Fruit fly (Drosophila melanogaster) whole organism, embryonic: ENCODE data around the gene Arl6IP1.
A peak's percentile ranks its signal among the peaks of the same experiment; 100 is the strongest.

Source experiments
- Bdp1 ChIP-seq: fragments of 200-800 bp; sonication (Bioruptor generic); optimal IDR thresholded peaks from 3 replicates; lab custom pipeline; 2016; ENCODE audit warnings: missing biosample characterization, missing genetic modification characterization
- C15 ChIP-seq: fragments of 200-800 bp; sonication (Bioruptor generic); IDR thresholded peaks from 3 replicates; pipeline ENCODE4 v1.3.6; 2022; ENCODE audit warnings: missing biosample characterization, missing genetic modification characterization
- CG10274 ChIP-seq: fragments of 200-800 bp; sonication (Bioruptor generic); optimal IDR thresholded peaks from 3 replicates; lab custom pipeline; 2017; ENCODE audit warnings: missing biosample characterization, mild to moderate bottlenecking, missing genetic modification characterization
- CG12155 ChIP-seq: fragments of 200-800 bp; sonication (Bioruptor generic); optimal IDR thresholded peaks from 3 replicates; lab custom pipeline; 2016; ENCODE audit warnings: missing biosample characterization, missing genetic modification characterization
- CG12769 ChIP-seq: fragments of 200-800 bp; sonication (Bioruptor generic); optimal IDR thresholded peaks from 2 replicates; lab custom pipeline; 2019; ENCODE audit warnings: missing biosample characterization, mild to moderate bottlenecking, missing genetic modification characterization, moderate library complexity
- CG13296 ChIP-seq: fragments of 200-800 bp; sonication (Bioruptor generic); optimal IDR thresholded peaks from 3 replicates; lab custom pipeline; 2018; ENCODE audit warnings: missing biosample characterization, mild to moderate bottlenecking, missing genetic modification characterization
- CG13775 ChIP-seq: fragments of 200-800 bp; sonication (Bioruptor generic); optimal IDR thresholded peaks from 3 replicates; lab custom pipeline; 2017; ENCODE audit warnings: missing biosample characterization, mild to moderate bottlenecking, missing genetic modification characterization
- CG16813 ChIP-seq: fragments of 200-800 bp; sonication (Bioruptor generic); IDR thresholded peaks from 3 replicates; pipeline ENCODE4 v1.3.6; 2022; ENCODE audit warnings: missing biosample characterization, missing genetic modification characterization; ENCODE audit not compliant: partially characterized antibody
- CG2889 ChIP-seq: fragments of 200-800 bp; sonication (Bioruptor generic); IDR thresholded peaks from 3 replicates; pipeline ENCODE4 v1.3.6; 2022; ENCODE audit warnings: missing biosample characterization, missing genetic modification characterization
- CG30020 ChIP-seq: fragments of 200-800 bp; optimal IDR thresholded peaks from 2 replicates; lab custom pipeline; 2019; ENCODE audit warnings: missing biosample characterization, mild to moderate bottlenecking, missing genetic modification characterization, moderate library complexity
- CG32772 ChIP-seq: fragments of 200-800 bp; sonication (Bioruptor generic); IDR thresholded peaks from 2 replicates; pipeline ENCODE4 v1.3.6; 2022; ENCODE audit warnings: missing biosample characterization, missing genetic modification characterization
- CG6654 ChIP-seq: fragments of 200-800 bp; sonication (Bioruptor generic); optimal IDR thresholded peaks from 2 replicates; lab custom pipeline; 2017; ENCODE audit warnings: missing biosample characterization, mild to moderate bottlenecking, missing genetic modification characterization
- CG7786 ChIP-seq: fragments of 200-800 bp; sonication (Bioruptor generic); optimal IDR thresholded peaks from 2 replicates; lab custom pipeline; 2016; ENCODE audit warnings: missing biosample characterization, missing genetic modification characterization
- CG8765 ChIP-seq: fragments of 200-800 bp; sonication (Bioruptor generic); IDR thresholded peaks from 2 replicates; pipeline ENCODE4 v1.3.6; 2022; ENCODE audit warnings: missing biosample characterization, missing genetic modification characterization
- CG9797 ChIP-seq: fragments of 200-800 bp; sonication (Bioruptor generic); optimal IDR thresholded peaks from 3 replicates; lab custom pipeline; 2018; ENCODE audit warnings: missing biosample characterization, mild to moderate bottlenecking, missing genetic modification characterization
- CoRest ChIP-seq: fragments of 200-800 bp; sonication (Bioruptor generic); optimal IDR thresholded peaks from 3 replicates; lab custom pipeline; 2018; ENCODE audit warnings: missing biosample characterization, mild to moderate bottlenecking, missing genetic modification characterization, moderate library complexity
- Doc3 ChIP-seq: fragments of 200-800 bp; sonication (Bioruptor generic); IDR thresholded peaks from 3 replicates; pipeline ENCODE4 v1.3.6; 2022; ENCODE audit warnings: missing biosample characterization, missing genetic modification characterization; ENCODE audit not compliant: partially characterized antibody
- E2f1 ChIP-seq: fragments of 200-800 bp; sonication (Bioruptor generic); IDR thresholded peaks from 2 replicates; pipeline ENCODE4 v1.3.6; 2022; ENCODE audit warnings: missing biosample characterization, missing genetic modification characterization
- Gug ChIP-seq: fragments of 200-800 bp; sonication (Bioruptor generic); IDR thresholded peaks from 4 replicates; pipeline ENCODE4 v1.3.6; 2022; ENCODE audit warnings: missing biosample characterization, missing genetic modification characterization
- H2.0 ChIP-seq: fragments of 200-800 bp; sonication (Bioruptor generic); IDR thresholded peaks from 2 replicates; pipeline ENCODE4 v1.3.6; 2022; ENCODE audit warnings: missing biosample characterization, missing genetic modification characterization
- Hmx ChIP-seq: fragments of 200-800 bp; sonication (Bioruptor generic); optimal IDR thresholded peaks from 2 replicates; lab custom pipeline; 2016; ENCODE audit warnings: missing biosample characterization, missing genetic modification characterization
- Hr3 ChIP-seq: fragments of 200-800 bp; sonication (Bioruptor generic); optimal IDR thresholded peaks from 3 replicates; lab custom pipeline; 2016; ENCODE audit warnings: missing biosample characterization, missing genetic modification characterization
- Lim3 ChIP-seq: fragments of 200-800 bp; sonication (Bioruptor generic); IDR thresholded peaks from 2 replicates; pipeline ENCODE4 v1.3.6; 2022; ENCODE audit warnings: missing biosample characterization, missing genetic modification characterization
- Max ChIP-seq: fragments of 200-800 bp; sonication (Bioruptor generic); optimal IDR thresholded peaks from 2 replicates; lab custom pipeline; 2016; ENCODE audit warnings: missing biosample characterization, mild to moderate bottlenecking, missing genetic modification characterization
- NK7.1 ChIP-seq: fragments of 200-800 bp; sonication (Bioruptor generic); optimal IDR thresholded peaks from 3 replicates; lab custom pipeline; 2016; ENCODE audit warnings: missing biosample characterization, missing genetic modification characterization
- Nf-YB ChIP-seq: fragments of 200-800 bp; sonication (Bioruptor generic); optimal IDR thresholded peaks from 3 replicates; lab custom pipeline; 2019; ENCODE audit warnings: missing biosample characterization, mild to moderate bottlenecking, missing genetic modification characterization, moderate library complexity
- Rfx ChIP-seq: fragments of 200-800 bp; sonication (Bioruptor generic); IDR thresholded peaks from 2 replicates; pipeline ENCODE4 v1.3.6; 2022; ENCODE audit warnings: missing biosample characterization, missing genetic modification characterization
- Sin3A ChIP-seq: fragments of >200 bp; optimal IDR thresholded peaks from 2 replicates; lab custom pipeline; 2018
- Tbp ChIP-seq: fragments of >200 bp; optimal IDR thresholded peaks from 2 replicates; lab custom pipeline; 2018; ENCODE audit warnings: missing biosample characterization, missing genetic modification characterization
- Xrp1 ChIP-seq: fragments of 200-800 bp; sonication (Bioruptor generic); IDR thresholded peaks from 2 replicates; pipeline ENCODE4 v1.3.6; 2022; ENCODE audit warnings: missing biosample characterization, missing genetic modification characterization
- bigmax ChIP-seq: fragments of 200-800 bp; sonication (Bioruptor generic); optimal IDR thresholded peaks from 2 replicates; lab custom pipeline; 2018; ENCODE audit warnings: missing biosample characterization, mild to moderate bottlenecking, missing genetic modification characterization
- br ChIP-seq: fragments of >200 bp; optimal IDR thresholded peaks from 2 replicates; lab custom pipeline; 2017
- chif ChIP-seq, 2 experiments: fragments of 200-800 bp; sonication (Bioruptor generic); optimal IDR thresholded peaks; 3 replicates each; lab custom pipeline; 2016; ENCODE audit warnings: missing biosample characterization in 2 of 2, missing genetic modification characterization in 2 of 2
- chn ChIP-seq: fragments of 200-800 bp; sonication (Bioruptor generic); optimal IDR thresholded peaks from 2 replicates; lab custom pipeline; 2016; ENCODE audit warnings: missing biosample characterization, missing genetic modification characterization
- fd96Cb ChIP-seq: fragments of 200-800 bp; sonication (Bioruptor generic); optimal IDR thresholded peaks from 2 replicates; lab custom pipeline; 2018; ENCODE audit warnings: missing biosample characterization, mild to moderate bottlenecking, missing genetic modification characterization, moderate library complexity
- gcm2 ChIP-seq: fragments of 200-800 bp; sonication (Bioruptor generic); optimal IDR thresholded peaks from 2 replicates; lab custom pipeline; 2016; ENCODE audit warnings: missing biosample characterization, missing genetic modification characterization
- gem ChIP-seq: fragments of 200-800 bp; sonication (Bioruptor generic); optimal IDR thresholded peaks from 2 replicates; lab custom pipeline; 2019; ENCODE audit warnings: missing biosample characterization, mild to moderate bottlenecking, missing genetic modification characterization, moderate library complexity
- grn ChIP-seq: fragments of 200-800 bp; sonication (Bioruptor generic); optimal IDR thresholded peaks from 3 replicates; lab custom pipeline; 2017; ENCODE audit warnings: missing biosample characterization, missing genetic modification characterization
- ham ChIP-seq: fragments of 200-800 bp; sonication (Bioruptor generic); IDR thresholded peaks from 2 replicates; pipeline ENCODE4 v1.3.6; 2022; ENCODE audit warnings: missing biosample characterization, missing genetic modification characterization
- hkb ChIP-seq, 2 experiments: fragments of 200-800 bp in 1 of 2; fragments of >200 bp in 1 of 2; sonication (Bioruptor generic) in 1 of 2; IDR thresholded peaks in 1 of 2; optimal IDR thresholded peaks in 1 of 2; 2 replicates each; pipeline versions ENCODE4 v1.3.6 to Lab custom; 2017 to 2022; ENCODE audit warnings: missing biosample characterization in 1 of 2, missing genetic modification characterization in 1 of 2
- klu ChIP-seq: fragments of 200-800 bp; sonication (Bioruptor generic); IDR thresholded peaks from 2 replicates; pipeline ENCODE4 v1.3.6; 2022; ENCODE audit warnings: missing biosample characterization, missing genetic modification characterization
- nerfin-1 ChIP-seq: fragments of 200-800 bp; sonication (Bioruptor generic); optimal IDR thresholded peaks from 3 replicates; lab custom pipeline; 2019; ENCODE audit warnings: missing biosample characterization, mild to moderate bottlenecking, missing genetic modification characterization, moderate library complexity
- nmo ChIP-seq: fragments of 200-800 bp; sonication (Bioruptor generic); optimal IDR thresholded peaks from 2 replicates; lab custom pipeline; 2018; ENCODE audit warnings: missing biosample characterization, mild to moderate bottlenecking, missing genetic modification characterization, moderate library complexity
- rib ChIP-seq: fragments of 200-800 bp; sonication (Bioruptor generic); IDR thresholded peaks from 2 replicates; pipeline ENCODE4 v1.3.6; 2022; ENCODE audit warnings: missing biosample characterization, missing genetic modification characterization
- sens ChIP-seq: fragments of 200-800 bp; sonication (Bioruptor generic); peaks from one replicate; lab custom pipeline; 2016; ENCODE audit warnings: missing biosample characterization, missing genetic modification characterization
- seq ChIP-seq: fragments of 200-800 bp; sonication (Bioruptor generic); IDR thresholded peaks from 2 replicates; pipeline ENCODE4 v1.3.6; 2022; ENCODE audit warnings: missing biosample characterization, missing genetic modification characterization
- sisA ChIP-seq: fragments of 200-800 bp; sonication (Bioruptor generic); IDR thresholded peaks from 2 replicates; pipeline ENCODE4 v1.3.6; 2022; ENCODE audit warnings: missing biosample characterization, missing genetic modification characterization
- sna ChIP-seq: fragments of 200-800 bp; sonication (Bioruptor generic); IDR thresholded peaks from 2 replicates; pipeline ENCODE4 v1.3.6; 2022; ENCODE audit warnings: missing biosample characterization, missing genetic modification characterization; ENCODE audit not compliant: partially characterized antibody
- vvl ChIP-seq: fragments of 200-800 bp; sonication (Bioruptor generic); IDR thresholded peaks from 2 replicates; pipeline ENCODE4 v1.3.6; 2022; ENCODE audit warnings: missing biosample characterization, missing genetic modification characterization

Gene Arl6IP1

DNA sequence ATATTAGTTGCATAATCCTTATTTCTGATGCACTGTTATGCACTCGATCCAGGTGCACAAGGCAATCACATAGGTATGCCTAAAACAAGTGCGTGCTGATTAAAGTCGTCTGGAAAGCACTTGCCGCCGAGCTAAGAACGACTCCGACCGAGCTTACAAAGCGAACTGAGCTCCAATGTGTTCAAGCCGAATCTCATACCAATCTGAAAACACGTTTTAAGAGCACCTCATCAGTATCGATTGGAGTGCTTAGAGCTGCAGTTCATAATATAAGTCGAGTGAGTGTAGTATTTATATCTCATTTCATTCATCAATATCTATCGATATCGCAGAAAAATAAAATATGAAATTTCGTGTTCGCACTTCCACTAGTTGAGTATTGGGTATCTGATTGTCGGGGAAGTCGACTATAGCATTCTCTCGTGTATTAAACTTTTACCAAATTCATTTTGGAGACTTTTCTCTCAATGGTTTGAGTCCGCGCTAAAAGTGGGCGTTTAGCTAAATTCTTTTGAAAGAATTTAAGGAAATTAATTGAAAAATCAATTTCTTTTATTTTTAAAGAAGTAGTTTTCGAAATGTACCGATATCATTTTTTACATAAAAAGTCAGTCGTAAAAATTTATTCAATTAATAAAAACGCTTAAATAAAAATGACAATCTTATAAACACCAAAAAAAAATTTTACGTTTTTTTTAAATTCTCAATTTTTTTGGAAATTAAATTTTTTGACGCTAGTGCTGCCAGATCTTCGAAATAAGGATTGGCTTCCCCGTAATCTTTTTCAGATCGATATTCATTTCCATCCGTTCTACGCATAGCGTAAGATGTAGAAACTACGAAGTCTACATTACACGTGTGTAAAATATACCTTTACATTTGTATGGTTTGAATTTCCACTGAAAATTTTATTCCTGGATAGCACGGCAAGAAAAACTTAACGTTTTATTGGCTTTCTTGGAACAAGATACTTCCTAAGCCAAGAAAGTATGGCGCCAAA is 12.4 kb downstream of the Arl6IP1 start, which contains the start of gene modSP (continued):
- TF ChIP-seq hkb (optimal IDR thresholded peaks at IDR 0.05; lab: Kevin White, UChicago): peak; percentile 1
- TF ChIP-seq hkb (GFP tag; IDR thresholded peaks at IDR 0.05; lab: Robert Waterston, UW): peak; percentile 46; the same call in 1 of the 2 replicates
- peak; percentile 69 for TF ChIP-seq grn (GFP tag; lab: Kevin White, UChicago)
- TF ChIP-seq CG16813: peak; percentile 78
- TF ChIP-seq fd96Cb (tag; lab: Kevin White, UChicago): peak; percentile 24
- peak; percentile 49; the same call in 2 of the 3 replicates for TF ChIP-seq Doc3 (GFP tag; lab: Robert Waterston, UW)
- peak; percentile 37; the same call in 1 of the 4 replicates for TF ChIP-seq Gug (GFP tag; lab: Robert Waterston, UW)
- no peak for TF ChIP-seq CG6654 (GFP tag; lab: Kevin White, UChicago)
- TF ChIP-seq gcm2 (GFP tag; lab: Kevin White, UChicago): no peak
- TF ChIP-seq Xrp1: no peak
- TF ChIP-seq sna (GFP tag; lab: Robert Waterston, UW): peak; percentile 63; the same call in 1 of the 2 replicates
- TF ChIP-seq CG8765: no peak
- no peak for TF ChIP-seq CG32772 (GFP tag; lab: Robert Waterston, UW)
- TF ChIP-seq CG12769 (tag; lab: Kevin White, UChicago): peak; percentile 60
- peak; percentile 31; the same call in 1 of the 2 replicates for TF ChIP-seq sisA (GFP tag; lab: Robert Waterston, UW)
- TF ChIP-seq gem: peak; percentile 55
- TF ChIP-seq Tbp (GFP tag; lab: Kevin White, UChicago): no peak
- TF ChIP-seq C15 (GFP tag; lab: Robert Waterston, UW): 0 out of 3 replicates have a peak, but pooled peaks have one; percentile 13
- TF ChIP-seq Rfx (GFP tag; lab: Robert Waterston, UW): peak; percentile 56; the same call in 1 of the 2 replicates
- no peak for TF ChIP-seq CG13296
- peak; percentile 61 for TF ChIP-seq vvl
- no peak for TF ChIP-seq Bdp1 (GFP tag; lab: Kevin White, UChicago)
- no peak for TF ChIP-seq Sin3A (lab: Kevin White, UChicago)
- no peak for TF ChIP-seq Hmx (GFP tag; lab: Kevin White, UChicago)
- TF ChIP-seq klu (GFP tag; lab: Robert Waterston, UW): no peak
- peak; percentile 59 for TF ChIP-seq CoRest (tag; lab: Kevin White, UChicago)
- TF ChIP-seq CG7786 (GFP tag; lab: Kevin White, UChicago): peak; percentile 39
- no peak for TF ChIP-seq nerfin-1 (tag; lab: Kevin White, UChicago)
- TF ChIP-seq chn (GFP tag; lab: Kevin White, UChicago): peak; percentile 1
- no peak for TF ChIP-seq CG2889 (GFP tag; lab: Robert Waterston, UW)
- TF ChIP-seq sens (GFP tag; lab: Kevin White, UChicago): peak; percentile 59
- no peak for TF ChIP-seq Nf-YB (GFP tag; lab: Kevin White, UChicago)
- no peak for TF ChIP-seq seq (GFP tag; lab: Robert Waterston, UW)
- TF ChIP-seq nmo (GFP tag; lab: Kevin White, UChicago): peak; percentile 0
- TF ChIP-seq rib (GFP tag; lab: Robert Waterston, UW): no peak
- TF ChIP-seq CG12155 (GFP tag; lab: Kevin White, UChicago): no peak
- TF ChIP-seq Lim3: no peak
- TF ChIP-seq H2.0: no peak
- peak; percentile 38 for TF ChIP-seq Hr3
- TF ChIP-seq CG13775 (GFP tag; lab: Kevin White, UChicago): no peak
- TF ChIP-seq bigmax (GFP tag; lab: Kevin White, UChicago): no peak
- no peak for TF ChIP-seq NK7.1 (GFP tag; lab: Kevin White, UChicago)
- TF ChIP-seq ham: no peak
- TF ChIP-seq CG30020 (tag; lab: Kevin White, UChicago): no peak
- TF ChIP-seq CG9797 (GFP tag; lab: Kevin White, UChicago): no peak
- TF ChIP-seq chif (GFP tag; optimal IDR thresholded peaks at IDR 0.05; lab: Kevin White, UChicago): peak in 1 of 2 experiments; percentile 33
- TF ChIP-seq CG10274: peak; percentile 82
- TF ChIP-seq br (lab: Kevin White, UChicago): no peak
- TF ChIP-seq E2f1 (GFP tag; lab: Robert Waterston, UW): no peak
- TF ChIP-seq Max (GFP tag; lab: Kevin White, UChicago): no peak
